Fruit fly (Drosophila melanogaster) S2 (cell line): Measurements from ENCODE around the gene CG14543.

ENCODE experiments used
- CG8478 ChIP-seq: fragments of >200 bp; optimal IDR thresholded peaks from 2 replicates; lab custom pipeline; 2018
- CTCF ChIP-seq, 2 experiments: fragments of >200 bp; optimal IDR thresholded peaks; 2 replicates each; lab custom pipeline; 2018

- no peak for TF ChIP-seq CTCF (optimal IDR thresholded peaks at IDR 0.05; lab: Kevin White, UChicago)
- no peak for TF ChIP-seq CG8478 (lab: Kevin White, UChicago)
Measured at dm6 chr3R:26059195-26059594, 2.8 kb downstream of the CG14543 start, which contains the start of the genes RpL34a and Trmt61.
